Worm (Caenorhabditis elegans) whole organism, midembryonic: Measurements from ENCODE around the gene fbxa-127.

Experiments used
- cog-1 ChIP-seq: sonication (generic microtip); optimal IDR thresholded peaks from 2 replicates; lab custom pipeline; 2016; ENCODE audit warnings: missing genetic modification characterization, missing compliant biosample characterization
- ztf-23 ChIP-seq: fragments of 200-800 bp; sonication (Bioruptor generic); IDR thresholded peaks from 2 replicates; pipeline ENCODE4 v1.3.6; 2022; ENCODE audit warnings: missing genetic modification reagents, missing genetic modification characterization, missing compliant biosample characterization

ce11 chrV:16745214-16745613, 16.7 kb downstream of the fbxa-127 start:
- TF ChIP-seq ztf-23 (no peak), cog-1 (tag; lab: Kevin White, UChicago) (no peak)
